Worm (Caenorhabditis elegans) whole organism, early embryonic: ENCODE data around the gene K08D12.8.
A peak's percentile ranks its signal among the peaks of the same experiment; 100 is the strongest.

Experiments used
- B0310.2 ChIP-seq: sonication (generic microtip); optimal IDR thresholded peaks from 2 replicates; lab custom pipeline; 2016; ENCODE audit warnings: mild to moderate bottlenecking, missing genetic modification characterization, missing compliant biosample characterization
- F13C5.2 ChIP-seq: sonication (generic microtip); optimal IDR thresholded peaks from 2 replicates; lab custom pipeline; 2017; ENCODE audit warnings: mild to moderate bottlenecking, missing genetic modification characterization, inconsistent platforms, missing compliant biosample characterization
- aly-1 ChIP-seq: sonication (generic microtip); optimal IDR thresholded peaks from 2 replicates; lab custom pipeline; 2016; ENCODE audit warnings: missing genetic modification characterization, missing compliant biosample characterization
- ama-1 ChIP-seq: fragments of 150-350 bp; optimal IDR thresholded peaks from 2 replicates; lab custom pipeline; 2014
- ceh-13 ChIP-seq: fragments of 200-800 bp; sonication (Bioruptor generic); optimal IDR thresholded peaks from 2 replicates; lab custom pipeline; 2018; ENCODE audit warnings: mild to moderate bottlenecking, missing genetic modification characterization, missing compliant biosample characterization
- ceh-36 ChIP-seq: sonication (generic microtip); optimal IDR thresholded peaks from 2 replicates; lab custom pipeline; 2016; ENCODE audit warnings: missing genetic modification characterization, inconsistent platforms, missing compliant biosample characterization
- ets-7 ChIP-seq: sonication (generic microtip); optimal IDR thresholded peaks from 2 replicates; lab custom pipeline; 2016; ENCODE audit warnings: missing genotype, missing genetic modification characterization, missing compliant biosample characterization
- flt-1 ChIP-seq: fragments of 200-800 bp; sonication (Bioruptor generic); IDR thresholded peaks from 2 replicates; pipeline ENCODE4 v1.3.6; 2022; ENCODE audit warnings: missing genetic modification characterization, missing compliant biosample characterization
- hmbx-1 ChIP-seq: sonication (generic microtip); optimal IDR thresholded peaks from 2 replicates; lab custom pipeline; 2016; ENCODE audit warnings: mild to moderate bottlenecking, missing genetic modification characterization, missing compliant biosample characterization
- hmg-4 ChIP-seq: fragments of 200-800 bp; sonication (Bioruptor generic); optimal IDR thresholded peaks from 2 replicates; lab custom pipeline; 2018; ENCODE audit warnings: mild to moderate bottlenecking, missing genetic modification characterization, missing compliant biosample characterization
- hnd-1 ChIP-seq: sonication (generic microtip); optimal IDR thresholded peaks from 2 replicates; lab custom pipeline; 2016; ENCODE audit warnings: missing genetic modification characterization, missing compliant biosample characterization
- pes-1 ChIP-seq: fragments of 200-800 bp; sonication (Bioruptor generic); IDR thresholded peaks from 2 replicates; pipeline ENCODE4 v1.3.6; 2022; ENCODE audit warnings: missing genetic modification reagents, missing genetic modification characterization, missing compliant biosample characterization
- scrt-1 ChIP-seq: fragments of 200-800 bp; sonication (Bioruptor generic); IDR thresholded peaks from 2 replicates; pipeline ENCODE4 v1.3.6; 2022; ENCODE audit warnings: missing genetic modification characterization, missing compliant biosample characterization
- sea-1 ChIP-seq: fragments of 200-800 bp; sonication (Bioruptor generic); conservative IDR thresholded peaks from 2 replicates; pipeline ENCODE4 v1.3.6; 2022; ENCODE audit warnings: missing genetic modification characterization, missing compliant biosample characterization
- tbx-11 ChIP-seq: fragments of 200-800 bp; sonication (Bioruptor generic); IDR thresholded peaks from 2 replicates; pipeline ENCODE4 v1.3.6; 2022; ENCODE audit warnings: missing genetic modification characterization, missing compliant biosample characterization
- tbx-37 ChIP-seq: fragments of 200-800 bp; sonication (Bioruptor generic); conservative IDR thresholded peaks from 2 replicates; pipeline ENCODE4 v1.3.6; 2022; ENCODE audit warnings: missing genetic modification reagents, missing genetic modification characterization, missing compliant biosample characterization
- tra-4 ChIP-seq: sonication (generic microtip); optimal IDR thresholded peaks from 2 replicates; lab custom pipeline; 2017; ENCODE audit warnings: missing genetic modification characterization, missing compliant biosample characterization

K08D12.8 gene

ce11 chrIV:1725888-1726287, at the start of gene K08D12.8:
Gene K08D12.8 (plus strand): TSS chrIV:1726188.
- TF ChIP-seq F13C5.2 (tag; lab: Kevin White, UChicago) (no peak), flt-1 (GFP tag; lab: Robert Waterston, UW) (no peak)

DNA sequence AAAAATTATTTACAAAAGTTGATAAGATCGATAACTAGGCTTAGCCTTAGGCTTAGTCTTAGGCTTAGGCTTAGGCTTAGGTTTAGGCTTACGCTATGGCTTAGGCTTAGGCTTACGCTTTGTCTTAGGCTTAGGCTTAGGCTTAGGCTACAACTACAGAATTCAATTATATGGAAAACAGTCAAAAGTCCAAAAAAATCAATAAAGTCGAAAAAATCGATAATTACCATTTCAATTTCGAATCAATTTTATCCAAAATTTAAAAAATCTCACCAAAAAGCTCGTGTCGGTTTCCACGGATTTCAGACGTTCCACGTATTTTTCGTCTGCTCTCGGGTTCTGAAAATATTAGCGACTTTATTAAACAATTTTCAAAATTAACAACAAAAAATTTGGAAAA, 49.1 kb upstream of the K08D12.8 start:
- TF ChIP-seq scrt-1 (GFP tag; lab: Robert Waterston, UW) (no peak), F13C5.2 (tag; lab: Kevin White, UChicago) (no peak), pes-1 (GFP tag; lab: Robert Waterston, UW) (no peak), ets-7 (no peak), ceh-36 (tag; lab: Kevin White, UChicago) (peak; percentile 7), hmbx-1 (tag; lab: Kevin White, UChicago) (no peak)

- TF ChIP-seq hmg-4 (GFP tag; lab: Kevin White, UChicago) = no peak
- TF ChIP-seq ets-7 = no peak
- TF ChIP-seq F13C5.2 (tag; lab: Kevin White, UChicago) = no peak
- TF ChIP-seq tbx-11 (GFP tag; lab: Robert Waterston, UW) = no peak
Observed at ce11 chrIV:1679227-1679626, 46.8 kb upstream of the K08D12.8 start.

DNA sequence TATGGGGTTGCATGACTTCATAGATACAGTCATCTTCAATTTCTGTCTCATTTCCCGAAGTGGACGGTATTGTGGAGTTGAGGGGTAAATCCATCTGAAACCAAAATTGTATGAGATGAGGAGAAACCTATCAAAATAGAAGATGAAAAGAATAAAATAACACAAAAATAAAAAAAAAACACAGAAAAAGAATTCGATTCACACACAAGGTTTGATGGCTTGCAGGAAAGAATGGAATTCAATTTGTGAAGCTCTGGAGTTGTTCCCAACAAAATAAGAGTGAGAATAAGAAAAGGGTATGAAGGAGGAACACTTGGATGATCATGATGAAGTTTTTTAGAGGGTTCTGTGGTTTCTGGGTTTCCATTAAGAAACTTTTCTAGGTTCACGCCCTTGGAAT, 43.9 kb upstream of the K08D12.8 start, which contains the start of gene Y41D4B.24:
Gene Y41D4B.24, minus strand, starts transcription at position 101 of the 400 bp plus-strand sequence.
- TF ChIP-seq flt-1 (GFP tag; lab: Robert Waterston, UW) (no peak), aly-1 (tag; lab: Kevin White, UChicago) (no peak), pes-1 (GFP tag; lab: Robert Waterston, UW) (no peak), scrt-1 (GFP tag; lab: Robert Waterston, UW) (no peak)

DNA sequence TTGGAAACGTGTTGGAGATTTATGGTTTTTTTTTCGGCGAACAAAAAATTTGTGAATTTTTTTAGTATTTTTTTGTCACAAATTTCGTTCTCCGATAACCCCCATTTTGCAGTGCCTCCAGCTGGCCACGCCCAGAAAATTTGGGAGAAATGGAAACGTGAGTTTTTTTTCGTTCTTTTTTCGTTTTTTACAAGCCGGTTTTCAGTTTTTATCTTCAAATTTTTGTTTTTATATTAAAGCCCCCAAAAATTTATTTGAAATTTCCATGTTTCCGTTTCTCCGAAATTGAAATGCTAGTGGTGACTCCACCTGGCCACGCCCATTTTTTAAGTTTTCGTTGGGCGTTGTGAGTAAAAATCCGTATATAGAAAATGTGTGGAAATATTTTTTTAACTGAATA, 38.8 kb upstream of the K08D12.8 start:
- no peak for TF ChIP-seq F13C5.2 (tag; lab: Kevin White, UChicago)
- peak; percentile 1 for TF ChIP-seq aly-1 (tag; lab: Kevin White, UChicago)
- TF ChIP-seq hnd-1 = peak; percentile 34
- no peak for TF ChIP-seq ceh-36 (tag; lab: Kevin White, UChicago)
- TF ChIP-seq pes-1 (GFP tag; lab: Robert Waterston, UW) = peak; percentile 73
- TF ChIP-seq flt-1 (GFP tag; lab: Robert Waterston, UW) = no peak
- no peak for TF ChIP-seq ama-1 (lab: Kevin White, UChicago)
- no peak for TF ChIP-seq sea-1 (GFP tag; lab: Robert Waterston, UW)
- no peak for TF ChIP-seq ets-7
- TF ChIP-seq tbx-37 (GFP tag; lab: Robert Waterston, UW) = no peak
- TF ChIP-seq tbx-11 (GFP tag; lab: Robert Waterston, UW) = no peak
- TF ChIP-seq scrt-1 (GFP tag; lab: Robert Waterston, UW) = no peak
- no peak for TF ChIP-seq tra-4
- TF ChIP-seq hmbx-1 (tag; lab: Kevin White, UChicago) = no peak
- no peak for TF ChIP-seq B0310.2 (tag; lab: Kevin White, UChicago)
- peak; percentile 25 for TF ChIP-seq ceh-13 (GFP tag; lab: Kevin White, UChicago)
- no peak for TF ChIP-seq hmg-4 (GFP tag; lab: Kevin White, UChicago)

- no peak for TF ChIP-seq hmg-4 (GFP tag; lab: Kevin White, UChicago)
- TF ChIP-seq pes-1 (GFP tag; lab: Robert Waterston, UW) = no peak
- no peak for TF ChIP-seq B0310.2 (tag; lab: Kevin White, UChicago)
- no peak for TF ChIP-seq sea-1 (GFP tag; lab: Robert Waterston, UW)
- TF ChIP-seq flt-1 (GFP tag; lab: Robert Waterston, UW) = no peak
- TF ChIP-seq ceh-36 (tag; lab: Kevin White, UChicago) = no peak
- no peak for TF ChIP-seq tbx-37 (GFP tag; lab: Robert Waterston, UW)
- no peak for TF ChIP-seq F13C5.2 (tag; lab: Kevin White, UChicago)
- TF ChIP-seq tbx-11 (GFP tag; lab: Robert Waterston, UW) = no peak
- TF ChIP-seq tra-4 = no peak
- no peak for TF ChIP-seq hmbx-1 (tag; lab: Kevin White, UChicago)
- TF ChIP-seq hnd-1 = no peak
- no peak for TF ChIP-seq aly-1 (tag; lab: Kevin White, UChicago)
- no peak for TF ChIP-seq ama-1 (lab: Kevin White, UChicago)
Observed at ce11 chrIV:1691651-1692050, 34.3 kb upstream of the K08D12.8 start.

DNA sequence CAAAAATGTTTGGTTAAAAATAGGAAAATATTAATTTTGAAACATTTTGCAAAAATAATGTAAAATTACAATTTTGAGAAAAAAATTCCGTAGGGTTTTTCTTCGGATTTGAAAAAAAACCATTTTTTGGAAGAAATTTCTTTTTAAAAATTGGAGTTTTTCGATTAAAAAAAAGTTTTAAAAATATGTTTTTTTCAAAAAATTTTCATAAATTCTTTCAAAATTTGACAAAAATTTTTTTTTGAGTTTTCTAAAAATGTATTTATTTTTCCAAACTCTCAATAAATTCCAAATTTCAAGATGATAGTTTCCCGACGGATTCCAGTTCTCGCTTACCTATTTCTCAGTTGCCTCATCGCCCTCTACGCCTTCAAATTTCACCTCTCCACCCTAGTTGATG, 26.4 kb upstream of the K08D12.8 start, which contains the start of gene bus-2:
Gene bus-2, plus strand, starts transcription at position 301 of the 400 bp plus-strand sequence.
- TF ChIP-seq sea-1 (GFP tag; lab: Robert Waterston, UW) = no peak
- TF ChIP-seq ceh-36 (tag; lab: Kevin White, UChicago) = no peak
- no peak for TF ChIP-seq B0310.2 (tag; lab: Kevin White, UChicago)
- no peak for TF ChIP-seq flt-1 (GFP tag; lab: Robert Waterston, UW)
- TF ChIP-seq ets-7 = no peak
- TF ChIP-seq pes-1 (GFP tag; lab: Robert Waterston, UW) = no peak
- TF ChIP-seq hnd-1 = no peak
- TF ChIP-seq aly-1 (tag; lab: Kevin White, UChicago) = no peak
- TF ChIP-seq tbx-37 (GFP tag; lab: Robert Waterston, UW) = no peak
- TF ChIP-seq F13C5.2 (tag; lab: Kevin White, UChicago) = no peak
- TF ChIP-seq hmg-4 (GFP tag; lab: Kevin White, UChicago) = no peak

- TF ChIP-seq tbx-37 (GFP tag; lab: Robert Waterston, UW) (no peak), B0310.2 (tag; lab: Kevin White, UChicago) (no peak), hmg-4 (GFP tag; lab: Kevin White, UChicago) (no peak), hnd-1 (no peak), pes-1 (GFP tag; lab: Robert Waterston, UW) (no peak), flt-1 (GFP tag; lab: Robert Waterston, UW) (no peak), tbx-11 (GFP tag; lab: Robert Waterston, UW) (no peak), ets-7 (no peak), tra-4 (no peak), ceh-36 (tag; lab: Kevin White, UChicago) (no peak), F13C5.2 (tag; lab: Kevin White, UChicago) (no peak), scrt-1 (GFP tag; lab: Robert Waterston, UW) (no peak), ceh-13 (GFP tag; lab: Kevin White, UChicago) (no peak)
Observed at ce11 chrIV:1706996-1707395, 19.0 kb upstream of the K08D12.8 start, which contains the start of gene K08D12.4. Gene K08D12.4 (plus strand): TSS chrIV:1707296.
